Fruit fly (Drosophila melanogaster) whole organism, embryonic: ENCODE measurements around the gene Ufd1.

Experiments
- CG10654 ChIP-seq: fragments of 200-800 bp; sonication (Bioruptor generic); optimal IDR thresholded peaks from 2 replicates; lab custom pipeline; 2016; ENCODE audit warnings: missing biosample characterization, missing genetic modification characterization
- CG11398 ChIP-seq: fragments of 200-800 bp; sonication (Bioruptor generic); optimal IDR thresholded peaks from 2 replicates; lab custom pipeline; 2016; ENCODE audit warnings: missing biosample characterization, missing genetic modification characterization
- CG11456 ChIP-seq: fragments of 200-800 bp; sonication (Bioruptor generic); IDR thresholded peaks from 3 replicates; pipeline ENCODE4 v1.3.6; 2022; ENCODE audit warnings: missing biosample characterization, missing genetic modification characterization
- CG11696 ChIP-seq: fragments of 200-800 bp; sonication (Bioruptor generic); IDR thresholded peaks from 2 replicates; pipeline ENCODE4 v1.3.6; 2022; ENCODE audit warnings: missing biosample characterization, missing genetic modification characterization
- CG12236 ChIP-seq: fragments of 200-800 bp; sonication (Bioruptor generic); optimal IDR thresholded peaks from 2 replicates; lab custom pipeline; 2016; ENCODE audit warnings: missing biosample characterization, missing genetic modification characterization
- CG13624 ChIP-seq: fragments of 200-800 bp; sonication (Bioruptor generic); optimal IDR thresholded peaks from 2 replicates; lab custom pipeline; 2016; ENCODE audit warnings: missing biosample characterization, missing genetic modification characterization
- CG14667 ChIP-seq: fragments of 200-800 bp; sonication (Bioruptor generic); IDR thresholded peaks from 2 replicates; pipeline ENCODE4 v1.3.6; 2022; ENCODE audit warnings: missing biosample characterization, missing genetic modification characterization
- CG14965 ChIP-seq: fragments of 200-800 bp; sonication (Bioruptor generic); optimal IDR thresholded peaks from 2 replicates; lab custom pipeline; 2016; ENCODE audit warnings: missing biosample characterization, missing genetic modification characterization, borderline replicate concordance
- CG16813 ChIP-seq: fragments of 200-800 bp; sonication (Bioruptor generic); IDR thresholded peaks from 3 replicates; pipeline ENCODE4 v1.3.6; 2022; ENCODE audit warnings: missing biosample characterization, missing genetic modification characterization; ENCODE audit not compliant: partially characterized antibody
- CG17328 ChIP-seq: fragments of 200-800 bp; sonication (Bioruptor generic); IDR thresholded peaks from 2 replicates; pipeline ENCODE4 v1.3.6; 2022; ENCODE audit warnings: missing biosample characterization, missing genetic modification characterization
- CG17912 ChIP-seq: fragments of 200-800 bp; sonication (Bioruptor generic); optimal IDR thresholded peaks from 2 replicates; lab custom pipeline; 2018; ENCODE audit warnings: missing biosample characterization, mild to moderate bottlenecking, missing genetic modification characterization
- CG30403 ChIP-seq: fragments of 200-800 bp; sonication (Bioruptor generic); optimal IDR thresholded peaks from 3 replicates; lab custom pipeline; 2016; ENCODE audit warnings: missing biosample characterization, missing genetic modification characterization
- CG3065 ChIP-seq: fragments of 200-800 bp; sonication (Bioruptor generic); optimal IDR thresholded peaks from 2 replicates; lab custom pipeline; 2016; ENCODE audit warnings: missing biosample characterization, missing genetic modification characterization
- CG31224 ChIP-seq: fragments of 200-800 bp; sonication (Bioruptor generic); IDR thresholded peaks from 2 replicates; pipeline ENCODE4 v1.3.6; 2022; ENCODE audit warnings: missing biosample characterization, missing genetic modification characterization
- CG33557 ChIP-seq: fragments of 200-800 bp; sonication (Bioruptor generic); optimal IDR thresholded peaks from 2 replicates; lab custom pipeline; 2019; ENCODE audit warnings: missing biosample characterization, mild to moderate bottlenecking, missing genetic modification characterization, moderate library complexity
- CG3838 ChIP-seq: fragments of 200-800 bp; sonication (Bioruptor generic); optimal IDR thresholded peaks from 3 replicates; lab custom pipeline; 2016; ENCODE audit warnings: missing biosample characterization, missing genetic modification characterization
- CG4404 ChIP-seq: fragments of 200-800 bp; sonication (Bioruptor generic); IDR thresholded peaks from 2 replicates; pipeline ENCODE4 v1.3.6; 2022; ENCODE audit warnings: missing biosample characterization, missing genetic modification characterization
- CG4854 ChIP-seq: fragments of 200-800 bp; sonication (Bioruptor generic); optimal IDR thresholded peaks from 2 replicates; lab custom pipeline; 2016; ENCODE audit warnings: missing biosample characterization, missing genetic modification characterization, inconsistent platforms
- CG6272 ChIP-seq: fragments of 200-800 bp; sonication (Bioruptor generic); IDR thresholded peaks from 2 replicates; pipeline ENCODE4 v1.3.6; 2022; ENCODE audit warnings: missing biosample characterization, missing genetic modification characterization
- CG7786 ChIP-seq: fragments of 200-800 bp; sonication (Bioruptor generic); optimal IDR thresholded peaks from 2 replicates; lab custom pipeline; 2016; ENCODE audit warnings: missing biosample characterization, missing genetic modification characterization
- CG7839 ChIP-seq: fragments of 200-800 bp; sonication (Bioruptor generic); optimal IDR thresholded peaks from 3 replicates; lab custom pipeline; 2018; ENCODE audit warnings: missing biosample characterization, mild to moderate bottlenecking, missing genetic modification characterization, moderate library complexity
- Camta ChIP-seq: fragments of 200-800 bp; sonication (Bioruptor generic); optimal IDR thresholded peaks from 2 replicates; lab custom pipeline; 2016; ENCODE audit warnings: missing biosample characterization, missing genetic modification characterization
- Chrac-16 ChIP-seq: fragments of 200-800 bp; sonication (Bioruptor generic); optimal IDR thresholded peaks from 3 replicates; lab custom pipeline; 2016; ENCODE audit warnings: missing biosample characterization, missing genetic modification characterization
- Elba2 ChIP-seq: fragments of 200-800 bp; sonication (Bioruptor generic); optimal IDR thresholded peaks from 3 replicates; lab custom pipeline; 2016; ENCODE audit warnings: missing biosample characterization, missing genetic modification characterization
- Ets97D ChIP-seq: fragments of 200-800 bp; sonication (Bioruptor generic); optimal IDR thresholded peaks from 3 replicates; lab custom pipeline; 2016; ENCODE audit warnings: missing biosample characterization, missing genetic modification characterization
- H2.0 ChIP-seq: fragments of 200-800 bp; sonication (Bioruptor generic); IDR thresholded peaks from 2 replicates; pipeline ENCODE4 v1.3.6; 2022; ENCODE audit warnings: missing biosample characterization, missing genetic modification characterization
- HLH54F ChIP-seq: fragments of 200-800 bp; sonication (Bioruptor generic); optimal IDR thresholded peaks from 3 replicates; lab custom pipeline; 2016; ENCODE audit warnings: missing biosample characterization, missing genetic modification characterization
- Oaz ChIP-seq: fragments of 200-800 bp; sonication (Bioruptor generic); IDR thresholded peaks from 2 replicates; pipeline ENCODE4 v1.3.6; 2022; ENCODE audit warnings: missing biosample characterization, missing genetic modification characterization
- Ravus ChIP-seq: fragments of 200-800 bp; sonication (Bioruptor generic); IDR thresholded peaks from 2 replicates; pipeline ENCODE4 v1.3.6; 2022; ENCODE audit warnings: missing biosample characterization, missing genetic modification characterization
- Taf1 ChIP-seq: fragments of 200-800 bp; sonication (Bioruptor generic); IDR thresholded peaks from 2 replicates; pipeline ENCODE4 v1.3.6; 2022; ENCODE audit warnings: missing biosample characterization, missing genetic modification characterization
- Xbp1 ChIP-seq: fragments of 200-800 bp; sonication (Bioruptor generic); optimal IDR thresholded peaks from 3 replicates; lab custom pipeline; 2016; ENCODE audit warnings: missing biosample characterization, mild to moderate bottlenecking, missing genetic modification characterization
- ash1 ChIP-seq: fragments of 200-800 bp; sonication (Bioruptor generic); optimal IDR thresholded peaks from 2 replicates; lab custom pipeline; 2018; ENCODE audit warnings: missing biosample characterization, mild to moderate bottlenecking, missing genetic modification characterization
- az2 ChIP-seq: fragments of 200-800 bp; sonication (Bioruptor generic); optimal IDR thresholded peaks from 3 replicates; lab custom pipeline; 2016; ENCODE audit warnings: missing biosample characterization, missing genetic modification characterization
- chinmo ChIP-seq: fragments of 200-800 bp; sonication (Bioruptor generic); IDR thresholded peaks from 4 replicates; pipeline ENCODE4 v1.3.6; 2022; ENCODE audit warnings: missing biosample characterization, missing genetic modification characterization; ENCODE audit not compliant: partially characterized antibody
- fd3F ChIP-seq: fragments of 200-800 bp; sonication (Bioruptor generic); optimal IDR thresholded peaks from 2 replicates; lab custom pipeline; 2018; ENCODE audit warnings: missing biosample characterization, mild to moderate bottlenecking, missing genetic modification characterization, moderate library complexity
- gsb-n ChIP-seq: fragments of 200-800 bp; sonication (Bioruptor generic); optimal IDR thresholded peaks from 3 replicates; lab custom pipeline; 2018; ENCODE audit warnings: missing biosample characterization, mild to moderate bottlenecking, missing genetic modification characterization
- hkb ChIP-seq, 2 experiments: fragments of 200-800 bp in 1 of 2; fragments of >200 bp in 1 of 2; sonication (Bioruptor generic) in 1 of 2; IDR thresholded peaks in 1 of 2; optimal IDR thresholded peaks in 1 of 2; 2 replicates each; pipeline versions ENCODE4 v1.3.6 to Lab custom; 2017 to 2022; ENCODE audit warnings: missing biosample characterization in 1 of 2, missing genetic modification characterization in 1 of 2
- kah ChIP-seq: fragments of 200-800 bp; sonication (Bioruptor generic); optimal IDR thresholded peaks from 2 replicates; lab custom pipeline; 2018; ENCODE audit warnings: missing biosample characterization, mild to moderate bottlenecking, missing genetic modification characterization
- kni ChIP-seq: fragments of 200-800 bp; sonication (Bioruptor generic); optimal IDR thresholded peaks from 3 replicates; lab custom pipeline; 2017; ENCODE audit warnings: mild to moderate bottlenecking, missing biosample characterization, missing genetic modification reagents, missing genetic modification characterization
- lbe ChIP-seq: fragments of 200-800 bp; sonication (Bioruptor generic); optimal IDR thresholded peaks from 2 replicates; lab custom pipeline; 2016; ENCODE audit warnings: missing biosample characterization, mild to moderate bottlenecking, missing genetic modification characterization
- lov ChIP-seq, 2 experiments: fragments of 200-800 bp in 1 of 2; fragments of >200 bp in 1 of 2; sonication (Bioruptor generic) in 1 of 2; IDR thresholded peaks in 1 of 2; optimal IDR thresholded peaks in 1 of 2; 2 replicates in 1 of 2; 3 replicates in 1 of 2; pipeline versions ENCODE4 v1.3.6 to Lab custom; 2017 to 2022; ENCODE audit warnings: missing biosample characterization in 1 of 2, missing genetic modification characterization in 1 of 2
- luna ChIP-seq: fragments of 200-800 bp; sonication (Bioruptor generic); optimal IDR thresholded peaks from 2 replicates; lab custom pipeline; 2016; ENCODE audit warnings: missing biosample characterization, missing genetic modification characterization
- peb ChIP-seq: fragments of 200-800 bp; sonication (Bioruptor generic); IDR thresholded peaks from 2 replicates; pipeline ENCODE4 v1.3.6; 2022; ENCODE audit warnings: missing biosample characterization, missing genetic modification characterization
- sima ChIP-seq: fragments of 200-800 bp; sonication (Bioruptor generic); optimal IDR thresholded peaks from 2 replicates; lab custom pipeline; 2016; ENCODE audit warnings: missing biosample characterization, missing genetic modification characterization
- so ChIP-seq: fragments of 200-800 bp; sonication (Bioruptor generic); IDR thresholded peaks from 3 replicates; pipeline ENCODE4 v1.3.6; 2022; ENCODE audit warnings: missing biosample characterization, missing genetic modification characterization
- sob ChIP-seq: fragments of 200-800 bp; sonication (Bioruptor generic); IDR thresholded peaks from 2 replicates; pipeline ENCODE4 v1.3.6; 2022; ENCODE audit warnings: missing biosample characterization, missing genetic modification characterization
- sug ChIP-seq: fragments of 200-800 bp; optimal IDR thresholded peaks from 2 replicates; lab custom pipeline; 2019; ENCODE audit warnings: missing biosample characterization, mild to moderate bottlenecking, missing genetic modification characterization, moderate library complexity
- z ChIP-seq: fragments of 200-800 bp; sonication (Bioruptor generic); IDR thresholded peaks from 3 replicates; pipeline ENCODE4 v1.3.6; 2022; ENCODE audit warnings: missing biosample characterization, missing genetic modification characterization
- zfh1 ChIP-seq: fragments of 200-800 bp; sonication (Bioruptor generic); IDR thresholded peaks from 3 replicates; pipeline ENCODE4 v1.3.6; 2022; ENCODE audit warnings: missing biosample characterization, missing genetic modification characterization

The Ufd1 gene

DNA sequence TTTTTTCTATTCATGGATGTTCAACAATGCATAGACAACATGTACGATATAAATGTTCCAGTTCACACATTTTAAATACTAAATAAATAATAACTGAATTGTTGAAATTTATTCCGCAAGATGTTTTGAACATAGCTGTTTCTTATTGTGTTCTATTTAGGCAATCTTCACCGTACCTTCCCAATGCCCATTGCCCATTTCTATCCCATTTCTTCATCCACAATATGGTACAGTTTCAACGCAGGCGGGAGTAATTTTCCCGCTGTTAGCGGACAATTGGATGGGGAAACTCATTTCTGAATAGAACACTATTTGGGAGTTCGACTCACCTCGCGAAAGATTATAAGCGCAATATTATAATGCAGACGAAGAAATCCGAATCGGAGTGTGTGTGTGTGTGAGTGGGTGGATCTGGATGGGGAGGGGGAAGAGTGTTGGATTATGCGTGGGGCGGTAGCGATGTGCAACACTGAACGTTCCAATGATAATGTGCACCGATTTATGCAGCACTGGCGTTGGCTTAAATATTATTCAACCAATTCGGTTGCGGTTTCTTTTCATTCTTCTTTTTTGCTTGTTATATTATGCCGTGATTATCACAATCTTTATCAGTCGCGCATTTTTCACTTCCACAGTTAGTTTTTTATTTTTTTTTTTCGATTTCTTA, 30.9 kb downstream of the Ufd1 start (continued):
- TF ChIP-seq hkb (optimal IDR thresholded peaks at IDR 0.05; lab: Kevin White, UChicago) (no peak), hkb (GFP tag; IDR thresholded peaks at IDR 0.05; lab: Robert Waterston, UW) (0 out of 2 replicates have a peak, but pooled peaks have one; percentile 11), Taf1 (GFP tag; lab: Robert Waterston, UW) (0 out of 2 replicates have a peak, but pooled peaks have one; percentile 21), CG14965 (GFP tag; lab: Kevin White, UChicago) (no peak), sob (GFP tag; lab: Robert Waterston, UW) (peak; percentile 78), Camta (peak; percentile 38), Ets97D (GFP tag; lab: Kevin White, UChicago) (peak; percentile 63), peb (GFP tag; lab: Robert Waterston, UW) (0 out of 2 replicates have a peak, but pooled peaks have one; percentile 20), CG16813 (GFP tag; lab: Robert Waterston, UW) (0 out of 3 replicates have a peak, but pooled peaks have one; percentile 30), Chrac-16 (GFP tag; lab: Kevin White, UChicago) (peak; percentile 30), kni (peak; percentile 79), CG6272 (peak; percentile 76), CG10654 (GFP tag; lab: Kevin White, UChicago) (peak; percentile 37), CG3838 (GFP tag; lab: Kevin White, UChicago) (no peak), CG17912 (GFP tag; lab: Kevin White, UChicago) (peak; percentile 4), CG11456 (GFP tag; lab: Robert Waterston, UW) (peak; percentile 67; the same call in 2 of the 3 replicates), CG31224 (GFP tag; lab: Robert Waterston, UW) (no peak), ash1 (GFP tag; lab: Kevin White, UChicago) (peak; percentile 55), CG3065 (GFP tag; lab: Kevin White, UChicago) (peak; percentile 34), CG14667 (GFP tag; lab: Robert Waterston, UW) (no peak), CG13624 (GFP tag; lab: Kevin White, UChicago) (peak; percentile 74), CG30403 (GFP tag; lab: Kevin White, UChicago) (peak; percentile 53), CG7786 (GFP tag; lab: Kevin White, UChicago) (peak; percentile 31), Xbp1 (GFP tag; lab: Kevin White, UChicago) (peak; percentile 51), sug (tag; lab: Kevin White, UChicago) (peak; percentile 11), HLH54F (GFP tag; lab: Kevin White, UChicago) (peak; percentile 72), Elba2 (GFP tag; lab: Kevin White, UChicago) (peak; percentile 27), CG11398 (no peak), az2 (GFP tag; lab: Kevin White, UChicago) (peak; percentile 27), zfh1 (GFP tag; lab: Robert Waterston, UW) (peak; percentile 66; the same call in 2 of the 3 replicates), H2.0 (GFP tag; lab: Robert Waterston, UW) (peak; percentile 19; the same call in 1 of the 2 replicates), kah (no peak), CG12236 (peak; percentile 4), CG33557 (GFP tag; lab: Kevin White, UChicago) (peak; percentile 22), Oaz (no peak), CG4854 (peak; percentile 14), gsb-n (tag; lab: Kevin White, UChicago) (peak; percentile 19), fd3F (GFP tag; lab: Kevin White, UChicago) (no peak), Ravus (GFP tag; lab: Robert Waterston, UW) (no peak), z (GFP tag; lab: Robert Waterston, UW) (no peak), CG17328 (GFP tag; lab: Robert Waterston, UW) (peak; percentile 42; the same call in 1 of the 2 replicates), luna (GFP tag; lab: Kevin White, UChicago) (no peak), sima (GFP tag; lab: Kevin White, UChicago) (peak; percentile 25), lbe (peak; percentile 48), CG7839 (tag; lab: Kevin White, UChicago) (peak; percentile 43), so (GFP tag; lab: Robert Waterston, UW) (no peak), CG11696 (GFP tag; lab: Robert Waterston, UW) (no peak), CG4404 (GFP tag; lab: Robert Waterston, UW) (0 out of 2 replicates have a peak, but pooled peaks have one; percentile 24), chinmo (GFP tag; lab: Robert Waterston, UW) (peak; percentile 94), lov (optimal IDR thresholded peaks at IDR 0.05; lab: Kevin White, UChicago) (no peak), lov (GFP tag; IDR thresholded peaks at IDR 0.05; lab: Robert Waterston, UW) (0 out of 3 replicates have a peak, but pooled peaks have one; percentile 5)
